Worm (Caenorhabditis elegans) whole organism, L4/young adult: ENCODE results near the gene ttbk-8.1.

Experiments used
- W03F9.2 ChIP-seq: fragments of 150-350 bp; optimal IDR thresholded peaks from 2 replicates; lab custom pipeline; 2014; ENCODE audit warnings: missing biosample characterization, missing genetic modification characterization
- dao-5 ChIP-seq: sonication (generic microtip); optimal IDR thresholded peaks from 2 replicates; lab custom pipeline; 2016; ENCODE audit warnings: missing genotype, missing genetic modification characterization, moderate library complexity, missing compliant biosample characterization
- him-1 ChIP-seq: sonication (generic microtip); optimal IDR thresholded peaks from 2 replicates; lab custom pipeline; 2016; ENCODE audit warnings: missing genotype, missing genetic modification reagents, missing genetic modification characterization, missing compliant biosample characterization

DNA sequence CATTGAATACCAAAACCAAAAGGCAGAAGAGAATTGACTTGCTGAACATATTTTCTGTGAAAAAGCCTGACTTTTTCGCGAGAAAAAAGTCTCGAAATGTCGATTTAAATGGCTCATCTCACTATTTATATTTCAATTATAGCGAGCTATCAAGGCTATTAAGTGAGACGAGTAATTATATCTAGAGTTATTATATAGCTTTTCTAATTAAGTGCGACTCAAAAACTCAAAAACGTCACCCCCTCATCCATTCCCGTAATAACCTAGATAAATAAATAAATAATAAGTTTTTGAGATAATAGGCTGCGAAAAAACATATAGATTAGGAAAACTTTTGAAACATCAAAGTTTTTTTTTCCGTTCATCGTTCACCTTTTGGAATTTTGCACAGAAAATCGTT is 33.6 kb downstream of the ttbk-8.1 start, which contains the start of gene nlp-17:
- TF ChIP-seq dao-5 (tag; lab: Kevin White, UChicago), result no peak
- no peak for TF ChIP-seq W03F9.2 (tag; lab: Kevin White, UChicago)
- no peak for TF ChIP-seq him-1 (tag; lab: Kevin White, UChicago)
